Fruit fly (Drosophila melanogaster) whole organism, prepupa: ENCODE measurements around the gene Sgp.

Experiments used
- Blimp-1 ChIP-seq: fragments of 200-800 bp; sonication (Bioruptor generic); optimal IDR thresholded peaks from 3 replicates; lab custom pipeline; 2017; ENCODE audit warnings: missing biosample characterization, missing genetic modification characterization, mild to moderate bottlenecking, moderate library complexity, missing genetic modification reagents
- CG10631 ChIP-seq: fragments of 200-800 bp; sonication (Bioruptor generic); optimal IDR thresholded peaks from 2 replicates; lab custom pipeline; 2016; ENCODE audit warnings: missing biosample characterization, missing genetic modification characterization
- CG10669 ChIP-seq: fragments of 200-800 bp; sonication (Bioruptor generic); optimal IDR thresholded peaks from 3 replicates; lab custom pipeline; 2018; ENCODE audit warnings: missing biosample characterization, mild to moderate bottlenecking, missing genetic modification characterization, moderate library complexity
- CG11294 ChIP-seq: fragments of 200-800 bp; sonication (Bioruptor generic); IDR thresholded peaks from 2 replicates; pipeline ENCODE4 v1.3.6; 2022; ENCODE audit warnings: missing biosample characterization, missing genetic modification characterization
- CG11762 ChIP-seq: fragments of 200-800 bp; sonication (Bioruptor generic); optimal IDR thresholded peaks from 3 replicates; lab custom pipeline; 2016; ENCODE audit warnings: missing biosample characterization, missing genetic modification characterization; ENCODE audit not compliant: insufficient read depth
- CG11902 ChIP-seq: fragments of 200-800 bp; sonication (Bioruptor generic); optimal IDR thresholded peaks from 3 replicates; lab custom pipeline; 2016; ENCODE audit warnings: missing biosample characterization, missing genetic modification characterization
- CG15336 ChIP-seq: fragments of 200-800 bp; sonication (Bioruptor generic); IDR thresholded peaks from 2 replicates; pipeline ENCODE4 v1.3.6; 2022; ENCODE audit warnings: missing biosample characterization, missing genetic modification characterization
- CG1621 ChIP-seq: fragments of 200-800 bp; sonication (Bioruptor generic); optimal IDR thresholded peaks from 3 replicates; lab custom pipeline; 2018; ENCODE audit warnings: missing biosample characterization, mild to moderate bottlenecking, missing genetic modification characterization
- CG16779 ChIP-seq: fragments of 200-800 bp; sonication (Bioruptor generic); optimal IDR thresholded peaks from 3 replicates; lab custom pipeline; 2017; ENCODE audit warnings: missing biosample characterization, mild to moderate bottlenecking, missing genetic modification characterization
- CG3032 ChIP-seq: fragments of 200-800 bp; optimal IDR thresholded peaks from 2 replicates; lab custom pipeline; 2019; ENCODE audit warnings: missing biosample characterization, mild to moderate bottlenecking, missing genetic modification characterization, moderate library complexity
- CG31627 ChIP-seq: fragments of 200-800 bp; sonication (Bioruptor generic); optimal IDR thresholded peaks from 3 replicates; lab custom pipeline; 2016; ENCODE audit warnings: missing biosample characterization, missing genetic modification characterization
- CG3919 ChIP-seq: fragments of 200-800 bp; sonication (Bioruptor generic); optimal IDR thresholded peaks from 3 replicates; lab custom pipeline; 2016; ENCODE audit warnings: missing biosample characterization, missing genetic modification characterization
- CG4318 ChIP-seq: fragments of 200-800 bp; sonication (Bioruptor generic); optimal IDR thresholded peaks from 3 replicates; lab custom pipeline; 2017; ENCODE audit warnings: missing biosample characterization, mild to moderate bottlenecking, missing genetic modification characterization
- CG6163 ChIP-seq: fragments of 200-800 bp; sonication (Bioruptor generic); IDR thresholded peaks from 3 replicates; pipeline ENCODE4 v1.3.6; 2022; ENCODE audit warnings: missing biosample characterization, missing genetic modification characterization
- CG6276 ChIP-seq: fragments of 200-800 bp; sonication (Bioruptor generic); optimal IDR thresholded peaks from 2 replicates; lab custom pipeline; 2017; ENCODE audit warnings: missing biosample characterization, mild to moderate bottlenecking, missing genetic modification characterization
- CG6808 ChIP-seq: fragments of 200-800 bp; sonication (Bioruptor generic); optimal IDR thresholded peaks from 3 replicates; lab custom pipeline; 2017; ENCODE audit warnings: missing biosample characterization, missing genetic modification characterization, mild to moderate bottlenecking, moderate library complexity, missing genetic modification reagents
- CG6854 ChIP-seq: fragments of 200-800 bp; sonication (Bioruptor generic); optimal IDR thresholded peaks from 2 replicates; lab custom pipeline; 2017; ENCODE audit warnings: missing biosample characterization, mild to moderate bottlenecking, missing genetic modification characterization
- CG7368 ChIP-seq: fragments of 200-800 bp; sonication (Bioruptor generic); optimal IDR thresholded peaks from 3 replicates; lab custom pipeline; 2016; ENCODE audit warnings: missing biosample characterization, missing genetic modification characterization
- CG8319 ChIP-seq: fragments of 200-800 bp; sonication (Bioruptor generic); optimal IDR thresholded peaks from 3 replicates; lab custom pipeline; 2016; ENCODE audit warnings: missing biosample characterization, missing genetic modification characterization
- CG8632 ChIP-seq: fragments of 200-800 bp; sonication (Bioruptor generic); optimal IDR thresholded peaks from 3 replicates; lab custom pipeline; 2016; ENCODE audit warnings: missing biosample characterization, missing genetic modification characterization
- CG9139 ChIP-seq: fragments of 200-800 bp; sonication (Bioruptor generic); optimal IDR thresholded peaks from 3 replicates; lab custom pipeline; 2017; ENCODE audit warnings: missing biosample characterization, mild to moderate bottlenecking, missing genetic modification characterization
- Eip75B ChIP-seq: fragments of 200-800 bp; sonication (Bioruptor generic); optimal IDR thresholded peaks from 3 replicates; lab custom pipeline; 2016; ENCODE audit warnings: missing biosample characterization, missing genetic modification characterization
- Eip78C ChIP-seq: fragments of 200-800 bp; sonication (Bioruptor generic); peaks from one replicate; lab custom pipeline; 2016; ENCODE audit warnings: missing biosample characterization, missing genetic modification characterization
- Eip93F ChIP-seq: fragments of 200-800 bp; sonication (Bioruptor generic); optimal IDR thresholded peaks from 2 replicates; lab custom pipeline; 2016; ENCODE audit warnings: missing biosample characterization, mild to moderate bottlenecking, missing genetic modification characterization
- Ets21C ChIP-seq: fragments of 200-800 bp; sonication (Bioruptor generic); optimal IDR thresholded peaks from 3 replicates; lab custom pipeline; 2016; ENCODE audit warnings: missing biosample characterization, missing genetic modification characterization
- Ets96B ChIP-seq: fragments of 200-800 bp; optimal IDR thresholded peaks from 2 replicates; lab custom pipeline; 2019; ENCODE audit warnings: missing biosample characterization, mild to moderate bottlenecking, missing genetic modification characterization, moderate library complexity
- Gug ChIP-seq: fragments of 200-800 bp; sonication (Bioruptor generic); IDR thresholded peaks from 2 replicates; pipeline ENCODE4 v1.3.6; 2022; ENCODE audit warnings: missing biosample characterization, missing genetic modification characterization
- Hr38 ChIP-seq: sonication (Bioruptor generic); optimal IDR thresholded peaks from 2 replicates; lab custom pipeline; 2016; ENCODE audit warnings: missing biosample characterization, missing genetic modification characterization
- Hr39 ChIP-seq: fragments of 200-800 bp; sonication (Bioruptor generic); optimal IDR thresholded peaks from 2 replicates; lab custom pipeline; 2016; ENCODE audit warnings: missing biosample characterization, missing genetic modification characterization
- Lpt ChIP-seq: fragments of 200-800 bp; sonication (Bioruptor generic); optimal IDR thresholded peaks from 3 replicates; lab custom pipeline; 2016; ENCODE audit warnings: missing biosample characterization, missing genetic modification characterization
- Met ChIP-seq: fragments of 200-800 bp; sonication (Bioruptor generic); optimal IDR thresholded peaks from 3 replicates; lab custom pipeline; 2016; ENCODE audit warnings: missing biosample characterization, missing genetic modification characterization
- OdsH ChIP-seq: fragments of 200-800 bp; sonication (Bioruptor generic); optimal IDR thresholded peaks from 3 replicates; lab custom pipeline; 2016; ENCODE audit warnings: missing biosample characterization, missing genetic modification characterization
- Smox ChIP-seq: fragments of 200-800 bp; sonication (Bioruptor generic); optimal IDR thresholded peaks from 3 replicates; lab custom pipeline; 2016; ENCODE audit warnings: missing biosample characterization, missing genetic modification characterization
- Sox102F ChIP-seq: fragments of 200-800 bp; sonication (Bioruptor generic); optimal IDR thresholded peaks from 2 replicates; lab custom pipeline; 2016; ENCODE audit warnings: missing biosample characterization, mild to moderate bottlenecking, missing genetic modification characterization
- Sox14 ChIP-seq: fragments of 200-800 bp; sonication (Bioruptor generic); optimal IDR thresholded peaks from 3 replicates; lab custom pipeline; 2016; ENCODE audit warnings: missing biosample characterization, missing genetic modification characterization
- Sox15 ChIP-seq: fragments of 200-800 bp; sonication (Bioruptor generic); optimal IDR thresholded peaks from 3 replicates; lab custom pipeline; 2016; ENCODE audit warnings: missing biosample characterization, missing genetic modification characterization
- achi ChIP-seq: fragments of 200-800 bp; sonication (Bioruptor generic); optimal IDR thresholded peaks from 3 replicates; lab custom pipeline; 2016; ENCODE audit warnings: missing biosample characterization, missing genetic modification characterization
- cyc ChIP-seq: fragments of 200-800 bp; sonication (Bioruptor generic); optimal IDR thresholded peaks from 3 replicates; lab custom pipeline; 2016; ENCODE audit warnings: missing biosample characterization, missing genetic modification characterization
- dac ChIP-seq: fragments of 200-800 bp; sonication (Bioruptor generic); optimal IDR thresholded peaks from 2 replicates; lab custom pipeline; 2017; ENCODE audit warnings: missing biosample characterization, mild to moderate bottlenecking, missing genetic modification characterization
- dsx ChIP-seq: fragments of 200-800 bp; optimal IDR thresholded peaks from 3 replicates; lab custom pipeline; 2019; ENCODE audit warnings: missing biosample characterization, mild to moderate bottlenecking, missing genetic modification characterization, moderate library complexity; ENCODE audit not compliant: poor library complexity, severe bottlenecking
- eg ChIP-seq: fragments of 200-800 bp; sonication (Bioruptor generic); IDR thresholded peaks from 3 replicates; pipeline ENCODE4 v1.3.6; 2022; ENCODE audit warnings: missing biosample characterization, missing genetic modification characterization
- esn ChIP-seq: fragments of 200-800 bp; sonication (Bioruptor generic); optimal IDR thresholded peaks from 2 replicates; lab custom pipeline; 2016; ENCODE audit warnings: missing biosample characterization, mild to moderate bottlenecking, missing genetic modification characterization, moderate library complexity
- fd85E ChIP-seq: fragments of 200-800 bp; sonication (Bioruptor generic); optimal IDR thresholded peaks from 3 replicates; lab custom pipeline; 2016; ENCODE audit warnings: missing biosample characterization, missing genetic modification characterization
- fkh ChIP-seq: fragments of 200-800 bp; sonication (Bioruptor generic); optimal IDR thresholded peaks from 3 replicates; lab custom pipeline; 2017; ENCODE audit warnings: missing biosample characterization, mild to moderate bottlenecking, missing genetic modification characterization, moderate library complexity
- lz ChIP-seq: fragments of 200-800 bp; sonication (Bioruptor generic); optimal IDR thresholded peaks from 3 replicates; lab custom pipeline; 2016; ENCODE audit warnings: missing biosample characterization, missing genetic modification characterization
- pdm3 ChIP-seq: fragments of 200-800 bp; sonication (Bioruptor generic); optimal IDR thresholded peaks from 3 replicates; lab custom pipeline; 2016; ENCODE audit warnings: missing biosample characterization, missing genetic modification characterization
- spab ChIP-seq: fragments of 200-800 bp; sonication (Bioruptor generic); optimal IDR thresholded peaks from 2 replicates; lab custom pipeline; 2017; ENCODE audit warnings: missing biosample characterization, mild to moderate bottlenecking, missing genetic modification characterization, missing genetic modification reagents
- ss ChIP-seq, 2 experiments: fragments of 200-800 bp; sonication (Bioruptor generic); optimal IDR thresholded peaks; 2 replicates in 1 of 2; 3 replicates in 1 of 2; lab custom pipeline; 2017 to 2018; ENCODE audit warnings: mild to moderate bottlenecking in 2 of 2, missing biosample characterization in 2 of 2, missing genetic modification characterization in 2 of 2, moderate library complexity in 1 of 2
- svp ChIP-seq: fragments of 200-800 bp; sonication (Bioruptor generic); peaks from one replicate; lab custom pipeline; 2016; ENCODE audit warnings: missing biosample characterization, missing genetic modification characterization
- topi ChIP-seq: fragments of 200-800 bp; sonication (Bioruptor generic); optimal IDR thresholded peaks from 3 replicates; lab custom pipeline; 2016; ENCODE audit warnings: missing biosample characterization, missing genetic modification characterization
- vri ChIP-seq: fragments of 200-800 bp; sonication (Bioruptor generic); optimal IDR thresholded peaks from 3 replicates; lab custom pipeline; 2016; ENCODE audit warnings: missing biosample characterization, mild to moderate bottlenecking, missing genetic modification characterization

Gene Sgp

dm6 chr2L:8478911-8479706 lies 40.4 kb upstream of the Sgp start:
- peak; percentile 98 for TF ChIP-seq CG6808
- TF ChIP-seq svp, result peak; percentile 39
- TF ChIP-seq dac (GFP tag; lab: Kevin White, UChicago), result peak; percentile 48
- peak; percentile 25 for TF ChIP-seq fkh (GFP tag; lab: Kevin White, UChicago)
- no peak for TF ChIP-seq Hr38 (GFP tag; lab: Kevin White, UChicago)
- TF ChIP-seq Eip93F (GFP tag; lab: Kevin White, UChicago), result peak; percentile 22
- TF ChIP-seq CG11294 (GFP tag; lab: Robert Waterston, UW), result no peak
- peak; percentile 71 for TF ChIP-seq CG3919 (GFP tag; lab: Kevin White, UChicago)
- TF ChIP-seq Lpt, result peak; percentile 82
- TF ChIP-seq achi, result peak; percentile 65
- peak; percentile 91 for TF ChIP-seq CG16779 (tag; lab: Kevin White, UChicago)
- TF ChIP-seq CG3032 (tag; lab: Kevin White, UChicago), result peak; percentile 77
- peak; percentile 93 for TF ChIP-seq CG6163
- peak; percentile 23 for TF ChIP-seq CG10631 (GFP tag; lab: Kevin White, UChicago)
- peak; percentile 52 for TF ChIP-seq topi (GFP tag; lab: Kevin White, UChicago)
- TF ChIP-seq Smox, result peak; percentile 9
- TF ChIP-seq CG6854 (GFP tag; lab: Kevin White, UChicago), result peak; percentile 93
- no peak for TF ChIP-seq Sox15 (GFP tag; lab: Kevin White, UChicago)
- no peak for TF ChIP-seq CG4318 (GFP tag; lab: Kevin White, UChicago)
- TF ChIP-seq eg (GFP tag; lab: Robert Waterston, UW), result peak; percentile 89
- TF ChIP-seq OdsH (GFP tag; lab: Kevin White, UChicago), result peak; percentile 38
- no peak for TF ChIP-seq CG11762 (GFP tag; lab: Kevin White, UChicago)
- peak; percentile 44 for TF ChIP-seq CG7368 (GFP tag; lab: Kevin White, UChicago)
- peak; percentile 69 for TF ChIP-seq vri (GFP tag; lab: Kevin White, UChicago)
- TF ChIP-seq Blimp-1 (GFP tag; lab: Kevin White, UChicago), result peak; percentile 48
- peak; percentile 72 for TF ChIP-seq Sox102F
- peak; percentile 22 for TF ChIP-seq Sox14
- peak; percentile 40 for TF ChIP-seq CG8632 (GFP tag; lab: Kevin White, UChicago)
- TF ChIP-seq dsx, result peak; percentile 65
- TF ChIP-seq Met (GFP tag; lab: Kevin White, UChicago), result peak; percentile 34
- TF ChIP-seq CG1621 (tag; lab: Kevin White, UChicago), result peak; percentile 88
- TF ChIP-seq ss (GFP tag; optimal IDR thresholded peaks at IDR 0.05; lab: Kevin White, UChicago), result peak; percentile 99
- TF ChIP-seq CG6276 (GFP tag; lab: Kevin White, UChicago), result peak; percentile 87
- TF ChIP-seq CG15336 (GFP tag; lab: Robert Waterston, UW), result peak; percentile 81
- no peak for TF ChIP-seq CG31627
- TF ChIP-seq fd85E (GFP tag; lab: Kevin White, UChicago), result peak; percentile 38
- TF ChIP-seq CG9139 (GFP tag; lab: Kevin White, UChicago), result peak; percentile 98
- no peak for TF ChIP-seq lz
- no peak for TF ChIP-seq cyc (GFP tag; lab: Kevin White, UChicago)
- peak; percentile 78 for TF ChIP-seq Eip78C (GFP tag; lab: Kevin White, UChicago)
- TF ChIP-seq Gug (GFP tag; lab: Robert Waterston, UW), result no peak
- TF ChIP-seq CG8319 (GFP tag; lab: Kevin White, UChicago), result peak; percentile 36
- peak; percentile 96 for TF ChIP-seq spab (GFP tag; lab: Kevin White, UChicago)
- TF ChIP-seq pdm3 (GFP tag; lab: Kevin White, UChicago), result peak; percentile 35
- peak; percentile 79 for TF ChIP-seq Ets96B
- no peak for TF ChIP-seq Hr39 (GFP tag; lab: Kevin White, UChicago)
- peak; percentile 28 for TF ChIP-seq esn (GFP tag; lab: Kevin White, UChicago)
- no peak for TF ChIP-seq Ets21C
- peak; percentile 86 for TF ChIP-seq CG10669 (GFP tag; lab: Kevin White, UChicago)
- no peak for TF ChIP-seq CG11902
- TF ChIP-seq Eip75B (GFP tag; lab: Kevin White, UChicago), result peak; percentile 74
